Fruit fly (Drosophila melanogaster): Measurements from ENCODE around the gene CG11854.

The CG11854 gene

DNA sequence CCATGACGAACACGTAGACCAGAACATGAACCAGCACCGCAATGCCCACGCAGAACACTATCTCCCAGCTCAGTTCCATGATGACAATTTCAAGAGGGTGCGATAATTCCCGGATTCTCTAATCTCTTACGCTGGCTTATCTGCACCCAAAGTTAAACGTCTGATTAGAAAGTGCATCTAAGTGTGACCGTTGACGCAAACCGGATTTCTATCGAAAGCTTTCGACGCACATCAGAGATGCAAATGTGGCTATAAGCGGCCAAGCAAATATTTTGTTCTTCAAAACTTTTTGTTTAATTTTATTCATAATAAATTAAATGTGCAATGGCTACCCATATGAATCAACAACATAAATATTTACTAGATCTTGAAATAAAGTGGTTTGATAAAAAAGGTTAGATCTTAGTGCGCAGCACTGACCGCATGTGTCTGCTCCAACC lies 20.5 kb downstream of the CG11854 start, which contains the start of the genes Kdsr and CG11858 (continued):
- peak; percentile 58 for TF ChIP-seq caup (GFP tag; optimal IDR thresholded peaks at IDR 0.05; ENCODE audit: severe bottlenecking)
- peak; percentile 68 for TF ChIP-seq CG32772 (GFP tag; IDR thresholded peaks at IDR 0.05)
- TF ChIP-seq klu (GFP tag; IDR thresholded peaks at IDR 0.05): peak; percentile 38; the same call in 1 of the 2 replicates
- peak in 1 of 2 experiments; percentile 56 for TF ChIP-seq Hr51 (GFP tag; optimal IDR thresholded peaks at IDR 0.05)
- TF ChIP-seq CG9817 (tag; optimal IDR thresholded peaks at IDR 0.05): peak; percentile 65
- peak; percentile 49 for TF ChIP-seq CG12942 (GFP tag; optimal IDR thresholded peaks at IDR 0.05)
- peak; percentile 74 for TF ChIP-seq B-H2 (GFP tag; optimal IDR thresholded peaks at IDR 0.05)
- peak; percentile 40 for TF ChIP-seq bab2 (GFP tag; optimal IDR thresholded peaks at IDR 0.05)
- TF ChIP-seq btn (GFP tag; optimal IDR thresholded peaks at IDR 0.05): no peak
- TF ChIP-seq Sox100B (GFP tag; optimal IDR thresholded peaks at IDR 0.05): no peak
- peak; percentile 3 for TF ChIP-seq vfl (GFP tag; optimal IDR thresholded peaks at IDR 0.05)
- TF ChIP-seq Xbp1 (GFP tag; optimal IDR thresholded peaks at IDR 0.05): peak; percentile 75
- TF ChIP-seq tx (GFP tag; optimal IDR thresholded peaks at IDR 0.05): peak; percentile 26
- TF ChIP-seq CG2202 (tag; optimal IDR thresholded peaks at IDR 0.05): peak; percentile 7
- no peak for TF ChIP-seq nerfin-2 (GFP tag; IDR thresholded peaks at IDR 0.05; ENCODE audit: partially characterized antibody)
- TF ChIP-seq CG14667 (GFP tag; IDR thresholded peaks at IDR 0.05): peak; percentile 50; the same call in 1 of the 2 replicates
- peak; percentile 21; the same call in 1 of the 2 replicates for TF ChIP-seq HLH3B (GFP tag; IDR thresholded peaks at IDR 0.05)
- no peak for TF ChIP-seq Nf-YA (GFP tag; IDR thresholded peaks at IDR 0.05)
- TF ChIP-seq CG2199 (GFP tag; IDR thresholded peaks at IDR 0.05): no peak
- peak; percentile 3 for TF ChIP-seq pb (GFP tag; optimal IDR thresholded peaks at IDR 0.05)
- TF ChIP-seq Mes4 (GFP tag; optimal IDR thresholded peaks at IDR 0.05): no peak
- peak; percentile 70; the same call in 2 of the 3 replicates for TF ChIP-seq CG34422 (GFP tag; IDR thresholded peaks at IDR 0.05)
- no peak for TF ChIP-seq CG12236 (GFP tag; optimal IDR thresholded peaks at IDR 0.05)
- no peak; the same call in 1 of the 2 replicates for TF ChIP-seq onecut (GFP tag; IDR thresholded peaks at IDR 0.05)
- peak; percentile 68 for TF ChIP-seq CG14710 (tag; optimal IDR thresholded peaks at IDR 0.05)
- TF ChIP-seq tio (GFP tag; optimal IDR thresholded peaks at IDR 0.05): no peak
- TF ChIP-seq CG6175 (GFP tag; IDR thresholded peaks at IDR 0.05): no peak
- TF ChIP-seq br (optimal IDR thresholded peaks at IDR 0.05): no peak
- no peak for TF ChIP-seq fru (optimal IDR thresholded peaks at IDR 0.05)
- TF ChIP-seq CG18262 (tag; optimal IDR thresholded peaks at IDR 0.05): peak; percentile 62
- peak; percentile 58 for TF ChIP-seq gro (GFP tag; optimal IDR thresholded peaks at IDR 0.05)
- peak in 1 of 2 experiments; percentile 49 for TF ChIP-seq crp (GFP tag; optimal IDR thresholded peaks at IDR 0.05)
- no peak for TF ChIP-seq CG31365 (tag; optimal IDR thresholded peaks at IDR 0.05)
- TF ChIP-seq Pdp1 (GFP tag; optimal IDR thresholded peaks at IDR 0.05): peak; percentile 63 to 70
- TF ChIP-seq CG8281 (tag; optimal IDR thresholded peaks at IDR 0.05): peak; percentile 7
- peak; percentile 35 for TF ChIP-seq kay (GFP tag; optimal IDR thresholded peaks at IDR 0.05)
- TF ChIP-seq CG12155 (GFP tag; optimal IDR thresholded peaks at IDR 0.05): peak; percentile 54
- peak; percentile 12 for TF ChIP-seq cwo (GFP tag; optimal IDR thresholded peaks at IDR 0.05)
- peak; percentile 2 for TF ChIP-seq run (tag; optimal IDR thresholded peaks at IDR 0.05)
- peak; percentile 25 for TF ChIP-seq ftz-f1 (GFP tag; optimal IDR thresholded peaks at IDR 0.05)
- peak; percentile 27 for TF ChIP-seq Bdp1 (GFP tag; optimal IDR thresholded peaks at IDR 0.05)
- no peak for TF ChIP-seq Hand (GFP tag; optimal IDR thresholded peaks at IDR 0.05)
- peak; percentile 72 for TF ChIP-seq ssp (GFP tag; IDR thresholded peaks at IDR 0.05)
- peak; percentile 19 for TF ChIP-seq CG1647 (GFP tag; optimal IDR thresholded peaks at IDR 0.05)
- peak; percentile 19 for TF ChIP-seq CG10462 (GFP tag; optimal IDR thresholded peaks at IDR 0.05)
- no peak for TF ChIP-seq CG12219 (GFP tag; optimal IDR thresholded peaks at IDR 0.05)
- peak; percentile 11 for TF ChIP-seq CG9437 (GFP tag; optimal IDR thresholded peaks at IDR 0.05)
- no peak for TF ChIP-seq amos (GFP tag; IDR thresholded peaks at IDR 0.05; ENCODE audit: partially characterized antibody)
- TF ChIP-seq shn (GFP tag; optimal IDR thresholded peaks at IDR 0.05): peak; percentile 59
- TF ChIP-seq lilli (GFP tag; optimal IDR thresholded peaks at IDR 0.05): peak; percentile 83
- peak; percentile 81 for TF ChIP-seq slbo (GFP tag; IDR thresholded peaks at IDR 0.05)
